Worm (Caenorhabditis elegans) whole organism, L2 larva: ENCODE measurements around the gene srsx-22.
A peak's percentile ranks its signal among the peaks of the same experiment; 100 is the strongest.

ENCODE experiments used
- R02D3.7 ChIP-seq: fragments of 150-350 bp; optimal IDR thresholded peaks from 2 replicates; lab custom pipeline; 2014; ENCODE audit warnings: missing biosample characterization, missing genetic modification characterization
- egl-27 ChIP-seq: sonication (generic microtip); optimal IDR thresholded peaks from 3 replicates; lab custom pipeline; 2017; ENCODE audit warnings: missing biosample characterization, missing genetic modification reagents, missing genetic modification characterization
- gmeb-1 ChIP-seq: fragments of 150-350 bp; optimal IDR thresholded peaks from 2 replicates; lab custom pipeline; 2014; ENCODE audit warnings: missing biosample characterization, missing genetic modification characterization
- mab-5 ChIP-seq: fragments of 150-350 bp; optimal IDR thresholded peaks from 2 replicates; lab custom pipeline; 2014; ENCODE audit warnings: missing biosample characterization, missing genetic modification characterization
- nhr-11 ChIP-seq: fragments of 150-350 bp; optimal IDR thresholded peaks from 2 replicates; lab custom pipeline; 2014; ENCODE audit warnings: missing biosample characterization, missing genetic modification characterization
- nhr-12 ChIP-seq: fragments of 150-350 bp; optimal IDR thresholded peaks from 2 replicates; lab custom pipeline; 2014; ENCODE audit warnings: missing biosample characterization, missing genetic modification characterization
- nhr-6 ChIP-seq: fragments of 150-350 bp; optimal IDR thresholded peaks from 2 replicates; lab custom pipeline; 2014; ENCODE audit warnings: missing biosample characterization, missing genetic modification characterization
- unc-55 ChIP-seq: fragments of 150-350 bp; sonication (generic microtip); optimal IDR thresholded peaks from 3 replicates; lab custom pipeline; 2014; ENCODE audit warnings: missing biosample characterization, missing genetic modification reagents, missing genetic modification characterization
- zag-1 ChIP-seq: fragments of 150-350 bp; optimal IDR thresholded peaks from 2 replicates; lab custom pipeline; 2014; ENCODE audit warnings: missing biosample characterization, missing genetic modification characterization

- TF ChIP-seq unc-55 (GFP tag; lab: Kevin White, UChicago) (peak; percentile 77), mab-5 (no peak), egl-27 (tag; lab: Kevin White, UChicago) (peak; percentile 50), zag-1 (tag; lab: Kevin White, UChicago) (no peak), nhr-11 (tag; lab: Kevin White, UChicago) (no peak), nhr-6 (tag; lab: Kevin White, UChicago) (peak; percentile 61), gmeb-1 (tag; lab: Kevin White, UChicago) (peak; percentile 78), R02D3.7 (tag; lab: Kevin White, UChicago) (peak; percentile 2), nhr-12 (tag; lab: Kevin White, UChicago) (no peak)
These were observed 7.7 kb downstream of the srsx-22 start, which contains the start of gene mpdu-1 for ce11 chrV:8359113-8359564.
